Fruit fly (Drosophila melanogaster): ENCODE data around the gene PGAP5.

PGAP5 gene

DNA sequence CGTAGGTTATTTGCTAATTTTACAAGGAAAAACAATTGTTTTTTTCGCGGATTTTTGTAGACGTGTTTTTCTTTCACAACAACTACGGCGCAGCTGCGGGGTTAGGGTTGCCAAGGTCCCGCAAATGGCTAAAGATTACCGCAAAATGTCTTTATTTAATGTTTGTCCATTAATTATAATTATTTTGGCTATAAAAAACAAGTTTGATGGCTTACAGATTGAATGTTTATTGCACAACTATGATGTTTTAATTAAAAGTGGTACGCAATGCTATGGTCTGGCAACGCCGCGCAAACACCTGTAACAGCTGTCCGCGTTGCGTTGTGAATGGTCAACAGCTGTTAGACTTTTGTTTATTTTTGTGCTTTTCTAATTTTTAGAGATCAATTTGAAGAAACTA is 42.0 kb upstream of the PGAP5 start (continued):
- TF ChIP-seq CG12071 (GFP tag; optimal IDR thresholded peaks at IDR 0.05) (peak; percentile 9), CG2120 (GFP tag; optimal IDR thresholded peaks at IDR 0.05) (peak; percentile 87), nau (GFP tag; optimal IDR thresholded peaks at IDR 0.05) (peak; percentile 57), Myb (GFP tag; optimal IDR thresholded peaks at IDR 0.05) (peak; percentile 47), hbn (GFP tag; IDR thresholded peaks at IDR 0.05; ENCODE audit: partially characterized antibody) (no peak), ac (GFP tag; optimal IDR thresholded peaks at IDR 0.05) (no peak), CG12391 (tag; optimal IDR thresholded peaks at IDR 0.05) (peak; percentile 75), Rfx (GFP tag; IDR thresholded peaks at IDR 0.05) (peak; percentile 79), CG8478 (optimal IDR thresholded peaks at IDR 0.05) (no peak), CG17912 (GFP tag; optimal IDR thresholded peaks at IDR 0.05) (no peak), CG2202 (tag; optimal IDR thresholded peaks at IDR 0.05) (no peak), pfk (GFP tag; optimal IDR thresholded peaks at IDR 0.05) (no peak), CG9215 (GFP tag; IDR thresholded peaks at IDR 0.05) (peak; percentile 61), Hand (GFP tag; optimal IDR thresholded peaks at IDR 0.05) (no peak), dysf (GFP tag; IDR thresholded peaks at IDR 0.05) (peak; percentile 60; the same call in 2 of the 3 replicates), abd-A (tag; optimal IDR thresholded peaks at IDR 0.05) (peak; percentile 51), MESR4 (GFP tag; optimal IDR thresholded peaks at IDR 0.05) (peak; percentile 37), CG8924 (tag; optimal IDR thresholded peaks at IDR 0.05) (peak; percentile 69), pho (GFP tag; optimal IDR thresholded peaks at IDR 0.05) (peak; percentile 72), CG9609 (GFP tag; optimal IDR thresholded peaks at IDR 0.05) (peak; percentile 41), CG5245 (GFP tag; optimal IDR thresholded peaks at IDR 0.05) (peak; percentile 45), HLHmδ (GFP tag; optimal IDR thresholded peaks at IDR 0.05) (no peak), Dp (GFP tag; optimal IDR thresholded peaks at IDR 0.05) (peak; percentile 33), dmrt99B (tag; optimal IDR thresholded peaks at IDR 0.05) (peak; percentile 68), emc (GFP tag; optimal IDR thresholded peaks at IDR 0.05) (peak; percentile 6), CG12104 (GFP tag; optimal IDR thresholded peaks at IDR 0.05) (peak; percentile 36), pb (GFP tag; optimal IDR thresholded peaks at IDR 0.05) (peak; percentile 37), CG10274 (GFP tag; optimal IDR thresholded peaks at IDR 0.05) (peak; percentile 7), CG2116 (GFP tag; optimal IDR thresholded peaks at IDR 0.05) (peak; percentile 51), CG6791 (GFP tag; IDR thresholded peaks at IDR 0.05; ENCODE audit: partially characterized antibody) (no peak), CG42726 (GFP tag; IDR thresholded peaks at IDR 0.05; ENCODE audit: partially characterized antibody) (no peak), Hmr (GFP tag; optimal IDR thresholded peaks at IDR 0.05) (peak; percentile 74), CG3163 (GFP tag; optimal IDR thresholded peaks at IDR 0.05) (peak; percentile 5), H15 (GFP tag; IDR thresholded peaks at IDR 0.05) (peak; percentile 47; the same call in 2 of the 3 replicates), crp (GFP tag; optimal IDR thresholded peaks at IDR 0.05) (peak; percentile 92 to 99), CG16779 (GFP tag; IDR thresholded peaks at IDR 0.05) (no peak), CG13123 (GFP tag; optimal IDR thresholded peaks at IDR 0.05) (peak; percentile 24), CG30403 (GFP tag; optimal IDR thresholded peaks at IDR 0.05) (peak; percentile 78), CG6175 (GFP tag; IDR thresholded peaks at IDR 0.05) (no peak), tgo (GFP tag; IDR thresholded peaks at IDR 0.05) (peak; percentile 18; the same call in 1 of the 3 replicates), Optix (GFP tag; IDR thresholded peaks at IDR 0.05) (peak; percentile 48; the same call in 1 of the 3 replicates), CG34376 (GFP tag; optimal IDR thresholded peaks at IDR 0.05) (no peak), CG7839 (tag; optimal IDR thresholded peaks at IDR 0.05) (peak; percentile 76), CG4360 (GFP tag; IDR thresholded peaks at IDR 0.05) (peak; percentile 30; the same call in 1 of the 2 replicates), CG34422 (GFP tag; IDR thresholded peaks at IDR 0.05) (peak; percentile 69; the same call in 2 of the 3 replicates), lola (GFP tag; optimal IDR thresholded peaks at IDR 0.05) (peak in 1 of 3 experiments; percentile 41), dimm (GFP tag; IDR thresholded peaks at IDR 0.05) (no peak), kay (GFP tag; optimal IDR thresholded peaks at IDR 0.05) (peak; percentile 39), az2 (GFP tag; optimal IDR thresholded peaks at IDR 0.05) (peak; percentile 62), wek (GFP tag; optimal IDR thresholded peaks at IDR 0.05) (no peak)
